Worm (Caenorhabditis elegans) whole organism, mixed stage, embryonic: Measurements from ENCODE around the gene ceh-81.

Experiments used
- M03D4.4 ChIP-seq: sonication (generic microtip); optimal IDR thresholded peaks from 2 replicates; lab custom pipeline; 2017; ENCODE audit warnings: mild to moderate bottlenecking, missing genetic modification characterization, missing compliant biosample characterization
- blmp-1 ChIP-seq: fragments of 150-350 bp; optimal IDR thresholded peaks from 2 replicates; lab custom pipeline; 2014; ENCODE audit warnings: missing biosample characterization, missing genetic modification characterization
- ceh-39 ChIP-seq: fragments of 150-350 bp; optimal IDR thresholded peaks from 2 replicates; lab custom pipeline; 2014; ENCODE audit warnings: missing biosample characterization, missing genetic modification characterization
- ceh-83 ChIP-seq: fragments of 200-800 bp; sonication (Bioruptor generic); optimal IDR thresholded peaks from 2 replicates; lab custom pipeline; 2018; ENCODE audit warnings: mild to moderate bottlenecking, missing genetic modification characterization, missing compliant biosample characterization
- ces-1 ChIP-seq: fragments of 150-350 bp; optimal IDR thresholded peaks from 2 replicates; lab custom pipeline; 2014; ENCODE audit warnings: missing biosample characterization, missing genetic modification reagents, missing genetic modification characterization
- cnd-1 ChIP-seq: fragments of 200-800 bp; sonication (Bioruptor generic); optimal IDR thresholded peaks from 2 replicates; lab custom pipeline; 2018; ENCODE audit warnings: mild to moderate bottlenecking, missing genetic modification characterization, missing compliant biosample characterization
- drap-1 ChIP-seq: fragments of 200-800 bp; sonication (Bioruptor generic); optimal IDR thresholded peaks from 3 replicates; lab custom pipeline; 2018; ENCODE audit warnings: mild to moderate bottlenecking, missing genetic modification characterization, missing compliant biosample characterization
- elt-1 ChIP-seq: sonication (generic microtip); optimal IDR thresholded peaks from 2 replicates; lab custom pipeline; 2017; ENCODE audit warnings: missing genetic modification characterization, mild to moderate bottlenecking, missing compliant biosample characterization, antibody characterized with exemption, moderate library complexity, borderline replicate concordance; ENCODE audit not compliant: insufficient read depth
- elt-3 ChIP-seq: fragments of 150-350 bp; optimal IDR thresholded peaks from 2 replicates; lab custom pipeline; 2014; ENCODE audit warnings: missing biosample characterization, missing genetic modification characterization
- flh-1 ChIP-seq: fragments of 200-800 bp; sonication (Bioruptor generic); optimal IDR thresholded peaks from 2 replicates; lab custom pipeline; 2018; ENCODE audit warnings: mild to moderate bottlenecking, missing genetic modification characterization, moderate library complexity, missing compliant biosample characterization
- ham-2 ChIP-seq: fragments of 200-800 bp; sonication (Bioruptor generic); optimal IDR thresholded peaks from 2 replicates; lab custom pipeline; 2018; ENCODE audit warnings: mild to moderate bottlenecking, missing genetic modification characterization, missing compliant biosample characterization
- hlh-1 ChIP-seq: fragments of 150-350 bp; optimal IDR thresholded peaks from 2 replicates; lab custom pipeline; 2014; ENCODE audit warnings: missing biosample characterization, missing genetic modification reagents, missing genetic modification characterization
- lin-32 ChIP-seq: fragments of 200-800 bp; sonication (Bioruptor generic); optimal IDR thresholded peaks from 2 replicates; lab custom pipeline; 2018; ENCODE audit warnings: mild to moderate bottlenecking, missing genetic modification characterization, missing compliant biosample characterization
- lsy-2 ChIP-seq: fragments of 150-350 bp; optimal IDR thresholded peaks from 2 replicates; lab custom pipeline; 2014; ENCODE audit warnings: missing biosample characterization, missing genetic modification characterization
- mab-5 ChIP-seq: fragments of 150-350 bp; optimal IDR thresholded peaks from 2 replicates; lab custom pipeline; 2014; ENCODE audit warnings: missing biosample characterization, missing genetic modification characterization
- mep-1 ChIP-seq: fragments of 150-350 bp; optimal IDR thresholded peaks from 2 replicates; lab custom pipeline; 2017; ENCODE audit warnings: missing biosample characterization, missing genetic modification reagents, missing genetic modification characterization, inconsistent platforms
- nhr-2 ChIP-seq: fragments of 150-350 bp; optimal IDR thresholded peaks from 2 replicates; lab custom pipeline; 2014; ENCODE audit warnings: missing biosample characterization, missing genetic modification characterization
- nhr-237 ChIP-seq: fragments of 150-350 bp; optimal IDR thresholded peaks from 2 replicates; lab custom pipeline; 2014; ENCODE audit warnings: missing biosample characterization, missing genetic modification characterization
- nhr-28 ChIP-seq: fragments of 150-350 bp; optimal IDR thresholded peaks from 2 replicates; lab custom pipeline; 2014; ENCODE audit warnings: missing biosample characterization, missing genetic modification characterization
- nhr-76 ChIP-seq: sonication (generic microtip); optimal IDR thresholded peaks from 2 replicates; lab custom pipeline; 2017; ENCODE audit warnings: missing biosample characterization, missing genetic modification characterization
- pha-4 ChIP-seq: fragments of 150-350 bp; optimal IDR thresholded peaks from 2 replicates; lab custom pipeline; 2018; ENCODE audit warnings: missing biosample characterization, missing genetic modification reagents, missing genetic modification characterization
- sem-2 ChIP-seq: fragments of 200-800 bp; sonication (Bioruptor generic); optimal IDR thresholded peaks from 2 replicates; lab custom pipeline; 2018; ENCODE audit warnings: mild to moderate bottlenecking, missing genetic modification characterization, missing compliant biosample characterization
- sptf-1 ChIP-seq: sonication (generic microtip); optimal IDR thresholded peaks from 2 replicates; lab custom pipeline; 2017; ENCODE audit warnings: mild to moderate bottlenecking, missing genetic modification characterization, moderate library complexity, missing compliant biosample characterization
- tbx-8 ChIP-seq: fragments of 200-800 bp; sonication (Bioruptor generic); optimal IDR thresholded peaks from 2 replicates; lab custom pipeline; 2018; ENCODE audit warnings: mild to moderate bottlenecking, missing genetic modification characterization, moderate library complexity, missing compliant biosample characterization
- unc-120 ChIP-seq: sonication (generic microtip); optimal IDR thresholded peaks from 2 replicates; lab custom pipeline; 2017; ENCODE audit warnings: missing genetic modification characterization, missing compliant biosample characterization; ENCODE audit not compliant: poor library complexity, severe bottlenecking
- unc-39 ChIP-seq: fragments of 150-350 bp; optimal IDR thresholded peaks from 2 replicates; lab custom pipeline; 2014; ENCODE audit warnings: missing biosample characterization, missing genetic modification characterization
- unc-62 ChIP-seq: fragments of 150-350 bp; optimal IDR thresholded peaks from 2 replicates; lab custom pipeline; 2014; ENCODE audit warnings: missing biosample characterization, missing genetic modification reagents, missing genetic modification characterization
- zip-8 ChIP-seq: fragments of 150-350 bp; optimal IDR thresholded peaks from 2 replicates; lab custom pipeline; 2014; ENCODE audit warnings: missing biosample characterization, missing genetic modification characterization
- ztf-11 ChIP-seq: fragments of 150-350 bp; optimal IDR thresholded peaks from 2 replicates; lab custom pipeline; 2014; ENCODE audit warnings: missing biosample characterization, missing genetic modification characterization

Gene ceh-81

ce11 chrII:1692827-1693226 lies 37.4 kb upstream of the ceh-81 start, which contains the start of gene fbxc-21:
Gene fbxc-21, minus strand, starts transcription at chrII:1692927.
- TF ChIP-seq hlh-1 (tag; lab: Kevin White, UChicago) (no peak), nhr-76 (tag; lab: Kevin White, UChicago) (no peak), zip-8 (tag; lab: Kevin White, UChicago) (no peak), unc-39 (tag; lab: Kevin White, UChicago) (no peak), ceh-83 (GFP tag; lab: Kevin White, UChicago) (no peak), flh-1 (GFP tag; lab: Kevin White, UChicago) (no peak), ces-1 (GFP tag; lab: Kevin White, UChicago) (no peak), nhr-2 (tag; lab: Kevin White, UChicago) (no peak), mab-5 (tag; lab: Kevin White, UChicago) (no peak), lsy-2 (tag; lab: Kevin White, UChicago) (no peak), ztf-11 (tag; lab: Kevin White, UChicago) (no peak)

DNA sequence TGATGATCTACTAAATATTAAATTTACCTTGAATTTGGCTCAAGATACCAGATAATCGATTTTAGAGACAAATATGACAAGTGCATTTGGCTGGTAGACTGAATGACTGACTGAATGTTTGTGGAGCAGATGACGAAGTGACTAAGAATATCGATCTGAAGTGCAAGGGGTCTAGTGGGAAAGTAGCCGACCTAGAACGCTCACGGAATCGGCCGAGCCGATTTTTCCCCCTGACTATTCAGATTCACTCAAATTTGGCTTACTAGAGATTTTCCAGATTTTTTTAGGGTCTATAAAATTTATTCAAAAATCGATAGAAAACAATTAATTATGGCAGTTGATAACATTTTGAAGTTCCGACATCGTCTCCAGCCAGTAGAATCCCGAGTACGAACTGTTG lies 35.7 kb upstream of the ceh-81 start, which contains the start of gene fbxc-26:
Gene fbxc-26, minus strand, starts transcription at position 101 of the 400 bp plus-strand sequence.
- TF ChIP-seq blmp-1 (tag; lab: Kevin White, UChicago) (no peak), tbx-8 (GFP tag; lab: Kevin White, UChicago) (no peak), ceh-39 (tag; lab: Kevin White, UChicago) (no peak), hlh-1 (tag; lab: Kevin White, UChicago) (no peak), cnd-1 (tag; lab: Kevin White, UChicago) (no peak), M03D4.4 (tag; lab: Kevin White, UChicago) (no peak), unc-39 (tag; lab: Kevin White, UChicago) (no peak)

- TF ChIP-seq ztf-11 (tag; lab: Kevin White, UChicago) (no peak), ces-1 (GFP tag; lab: Kevin White, UChicago) (no peak), sem-2 (GFP tag; lab: Kevin White, UChicago) (no peak), unc-39 (tag; lab: Kevin White, UChicago) (no peak), lin-32 (GFP tag; lab: Kevin White, UChicago) (no peak), cnd-1 (tag; lab: Kevin White, UChicago) (no peak), nhr-28 (tag; lab: Kevin White, UChicago) (no peak), ceh-39 (tag; lab: Kevin White, UChicago) (no peak), unc-62 (GFP tag; lab: Kevin White, UChicago) (no peak), lsy-2 (tag; lab: Kevin White, UChicago) (no peak), nhr-237 (tag; lab: Kevin White, UChicago) (no peak), elt-3 (tag; lab: Kevin White, UChicago) (no peak), elt-1 (tag; lab: Kevin White, UChicago) (no peak), M03D4.4 (tag; lab: Kevin White, UChicago) (no peak)
- TF ChIP-seq, all 35 proteins: peak for 0
Measured at ce11 chrII:1695861-1696260, 34.3 kb upstream of the ceh-81 start, which contains the start of gene F58E1.13. Gene F58E1.13, minus strand, starts transcription at chrII:1695872.

ce11 chrII:1703363-1703762 lies 26.8 kb upstream of the ceh-81 start, which contains the start of gene fbxb-47:
Gene fbxb-47, minus strand, starts transcription at chrII:1703463.
- TF ChIP-seq hlh-1 (tag; lab: Kevin White, UChicago) (no peak), ceh-83 (GFP tag; lab: Kevin White, UChicago) (no peak)
- TF ChIP-seq, all 35 proteins: peak for 0

DNA sequence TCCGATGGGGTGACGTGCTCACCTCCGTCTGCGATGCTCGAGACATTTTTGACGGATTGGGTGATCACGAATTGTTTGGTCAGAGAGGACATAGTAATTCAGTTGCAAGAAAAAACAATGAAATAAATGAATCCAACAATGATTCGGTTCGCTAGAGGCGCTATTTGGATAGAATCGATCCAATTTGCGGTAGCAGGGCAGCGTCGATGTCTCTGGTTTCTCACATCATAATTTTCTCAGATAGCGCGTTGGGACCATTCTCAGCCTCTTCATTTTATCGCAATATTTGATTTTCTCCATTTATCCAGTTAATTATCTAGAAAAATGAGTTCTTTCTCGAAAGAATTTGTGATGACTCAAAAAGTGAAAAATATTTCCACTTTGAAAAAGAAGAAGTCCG lies 23.8 kb upstream of the ceh-81 start, which contains the start of gene sdz-18:
Gene sdz-18, minus strand, starts transcription at position 101 of the 400 bp plus-strand sequence.
- no peak for TF ChIP-seq elt-3 (tag; lab: Kevin White, UChicago)
- TF ChIP-seq nhr-2 (tag; lab: Kevin White, UChicago): no peak
- no peak for TF ChIP-seq lsy-2 (tag; lab: Kevin White, UChicago)
- no peak for TF ChIP-seq zip-8 (tag; lab: Kevin White, UChicago)
- no peak for TF ChIP-seq drap-1
- TF ChIP-seq mep-1 (tag; lab: Kevin White, UChicago): no peak
- TF ChIP-seq elt-1 (tag; lab: Kevin White, UChicago): no peak
- no peak for TF ChIP-seq nhr-237 (tag; lab: Kevin White, UChicago)
- TF ChIP-seq ces-1 (GFP tag; lab: Kevin White, UChicago): no peak
- no peak for TF ChIP-seq sem-2 (GFP tag; lab: Kevin White, UChicago)
- no peak for TF ChIP-seq ham-2 (GFP tag; lab: Kevin White, UChicago)
- no peak for TF ChIP-seq pha-4
- no peak for TF ChIP-seq sptf-1
- no peak for TF ChIP-seq unc-120 (tag; lab: Kevin White, UChicago)
